Worm (Caenorhabditis elegans): ENCODE measurements around the gene F46G10.2.

DNA sequence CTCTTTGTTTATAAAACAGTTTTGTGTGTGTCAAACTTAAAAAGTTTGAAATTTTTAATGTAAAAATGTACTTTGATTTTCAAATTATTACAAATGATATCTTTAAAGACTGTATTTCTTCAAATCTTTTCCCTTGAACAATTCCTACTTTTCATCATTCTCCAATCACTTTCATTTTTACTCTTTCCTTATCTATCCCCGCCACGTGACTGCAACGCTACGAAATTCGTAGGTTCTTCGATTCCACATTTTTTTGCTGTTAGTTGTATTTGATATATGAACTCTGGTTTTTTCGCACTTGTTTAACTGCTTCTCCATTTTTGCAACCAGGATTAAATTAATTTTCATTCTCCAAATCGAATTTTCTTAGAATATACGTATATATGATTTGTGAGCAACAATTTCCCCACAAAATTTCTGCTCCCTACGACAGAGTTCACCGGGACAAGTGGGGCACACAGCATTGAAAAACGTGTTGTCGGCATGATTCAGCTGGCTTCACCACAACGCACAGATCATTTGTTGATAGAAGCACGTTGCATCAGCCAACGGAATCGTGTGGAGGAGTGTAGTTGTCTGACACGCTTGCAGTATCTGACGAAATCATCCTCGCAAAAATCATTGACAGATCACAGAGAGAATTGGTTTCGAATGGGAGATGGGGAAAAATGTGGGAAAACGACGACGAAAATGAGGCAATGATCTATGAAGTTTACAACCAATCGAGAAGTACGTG lies 32.1 kb downstream of the F46G10.2 start:
- TF ChIP-seq flt-1 (GFP tag; IDR thresholded peaks at IDR 0.05) (no peak), med-1 (GFP tag; optimal IDR thresholded peaks at IDR 0.05; ENCODE audit: insufficient read depth) (no peak), ref-1 (GFP tag; conservative IDR thresholded peaks at IDR 0.05) (no peak), T22C8.4 (GFP tag; IDR thresholded peaks at IDR 0.05) (no peak), klf-2 (GFP tag; conservative IDR thresholded peaks at IDR 0.05) (no peak), ztf-23 (GFP tag; IDR thresholded peaks at IDR 0.05) (no peak)

All from whole organism, midembryonic.